Worm (Caenorhabditis elegans) whole organism, late embryonic: ENCODE data around the gene Y57G11C.46.

ENCODE experiments used
- T23F11.4 ChIP-seq: fragments of 200-800 bp; sonication (Bioruptor generic); optimal IDR thresholded peaks from 2 replicates; lab custom pipeline; 2018; ENCODE audit warnings: mild to moderate bottlenecking, missing genetic modification characterization, missing compliant biosample characterization
- ceh-18 ChIP-seq: sonication (generic microtip); optimal IDR thresholded peaks from 2 replicates; lab custom pipeline; 2016; ENCODE audit warnings: missing genetic modification characterization, missing compliant biosample characterization
- ceh-2 ChIP-seq: sonication (generic microtip); optimal IDR thresholded peaks from 2 replicates; lab custom pipeline; 2016; ENCODE audit warnings: missing genotype, missing genetic modification characterization, missing compliant biosample characterization
- ceh-30 ChIP-seq: fragments of 150-350 bp; optimal IDR thresholded peaks from 2 replicates; lab custom pipeline; 2014; ENCODE audit warnings: missing biosample characterization, missing genetic modification characterization
- ceh-9 ChIP-seq: sonication (generic microtip); optimal IDR thresholded peaks from 2 replicates; lab custom pipeline; 2016; ENCODE audit warnings: mild to moderate bottlenecking, missing genetic modification characterization, inconsistent platforms, missing compliant biosample characterization
- dve-1 ChIP-seq: sonication (generic microtip); optimal IDR thresholded peaks from 2 replicates; lab custom pipeline; 2017; ENCODE audit warnings: antibody characterized with exemption, mild to moderate bottlenecking, missing genetic modification characterization, missing compliant biosample characterization
- pqm-1 ChIP-seq: sonication (generic microtip); optimal IDR thresholded peaks from 2 replicates; lab custom pipeline; 2016; ENCODE audit warnings: missing genetic modification characterization, missing compliant biosample characterization
- ref-2 ChIP-seq: sonication (generic microtip); optimal IDR thresholded peaks from 2 replicates; lab custom pipeline; 2016; ENCODE audit warnings: missing genetic modification characterization, missing compliant biosample characterization
- tbx-7 ChIP-seq: sonication (generic microtip); optimal IDR thresholded peaks from 2 replicates; lab custom pipeline; 2016; ENCODE audit warnings: missing genotype, missing genetic modification characterization, missing compliant biosample characterization
- unc-86 ChIP-seq: sonication (generic microtip); optimal IDR thresholded peaks from 2 replicates; lab custom pipeline; 2016; ENCODE audit warnings: missing genetic modification characterization, missing compliant biosample characterization

DNA sequence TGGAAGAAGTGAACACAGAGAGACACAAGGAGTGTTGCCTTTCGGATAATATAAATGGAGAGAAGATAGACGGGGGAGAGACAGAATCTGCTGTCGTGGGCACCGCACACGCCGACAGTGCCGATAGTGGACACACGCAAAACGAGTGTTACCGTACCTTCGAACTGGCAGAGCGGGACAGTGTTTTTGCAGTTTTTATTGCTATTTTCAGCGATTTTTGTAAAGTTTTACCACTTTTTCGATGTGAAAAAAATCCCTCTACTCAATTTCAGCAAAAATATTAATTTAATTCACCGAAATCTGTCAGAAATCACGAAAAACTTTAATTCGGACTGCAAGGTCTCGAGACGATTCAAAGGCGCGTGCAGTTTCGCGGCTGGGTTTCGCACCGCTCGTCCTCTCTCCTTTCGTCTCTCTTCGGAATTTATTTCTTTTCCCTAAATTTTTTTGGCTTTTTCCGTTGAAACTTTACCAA, 8.7 kb upstream of the Y57G11C.46 start, which contains the start of gene sec-61.A:
- no peak for TF ChIP-seq dve-1 (tag; lab: Kevin White, UChicago)
- TF ChIP-seq pqm-1 (tag; lab: Kevin White, UChicago), result no peak
- TF ChIP-seq ceh-2 (tag; lab: Kevin White, UChicago), result no peak
- peak; percentile 87 for TF ChIP-seq ref-2 (tag; lab: Kevin White, UChicago)
- no peak for TF ChIP-seq ceh-9
- TF ChIP-seq tbx-7 (tag; lab: Kevin White, UChicago), result peak; percentile 29
- TF ChIP-seq ceh-18 (tag; lab: Kevin White, UChicago), result peak; percentile 55
- TF ChIP-seq ceh-30, result no peak
- TF ChIP-seq T23F11.4 (GFP tag; lab: Kevin White, UChicago), result no peak
- no peak for TF ChIP-seq unc-86
